Fruit fly (Drosophila melanogaster) whole organism, embryonic: ENCODE results near the gene Mct1.

ENCODE experiments used
- Aef1 ChIP-seq: fragments of 200-800 bp; sonication (Bioruptor generic); IDR thresholded peaks from 3 replicates; pipeline ENCODE4 v1.3.6; 2022; ENCODE audit warnings: missing biosample characterization, missing genetic modification characterization
- Antp ChIP-seq: fragments of 200-800 bp; sonication (Bioruptor generic); optimal IDR thresholded peaks from 3 replicates; lab custom pipeline; 2016; ENCODE audit warnings: missing biosample characterization, missing genetic modification characterization
- Atf6 ChIP-seq: fragments of 200-800 bp; sonication (Bioruptor generic); IDR thresholded peaks from 2 replicates; pipeline ENCODE4 v1.3.6; 2022; ENCODE audit warnings: missing biosample characterization, missing genetic modification characterization
- Awh ChIP-seq: fragments of 200-800 bp; sonication (Bioruptor generic); IDR thresholded peaks from 2 replicates; pipeline ENCODE4, ENCODE4 v1.3.6; 2022; ENCODE audit warnings: missing biosample characterization, missing genetic modification characterization
- B-H1 ChIP-seq: fragments of 200-800 bp; sonication (Bioruptor generic); IDR thresholded peaks from 3 replicates; pipeline ENCODE4 v1.3.6; 2022; ENCODE audit warnings: missing biosample characterization, missing genetic modification characterization
- B-H2 ChIP-seq: fragments of 200-800 bp; sonication (Bioruptor generic); optimal IDR thresholded peaks from 2 replicates; lab custom pipeline; 2018; ENCODE audit warnings: missing biosample characterization, mild to moderate bottlenecking, missing genetic modification characterization
- CG1024 ChIP-seq: fragments of 200-800 bp; sonication (Bioruptor generic); IDR thresholded peaks from 2 replicates; pipeline ENCODE4 v1.3.6; 2022; ENCODE audit warnings: missing biosample characterization, missing genetic modification characterization
- CG10431 ChIP-seq: fragments of 200-800 bp; sonication (Bioruptor generic); optimal IDR thresholded peaks from 3 replicates; lab custom pipeline; 2018; ENCODE audit warnings: missing biosample characterization, mild to moderate bottlenecking, missing genetic modification characterization
- CG11723 ChIP-seq: fragments of 200-800 bp; sonication (Bioruptor generic); optimal IDR thresholded peaks from 2 replicates; lab custom pipeline; 2017; ENCODE audit warnings: missing biosample characterization, mild to moderate bottlenecking, missing genetic modification characterization
- CG13123 ChIP-seq: fragments of 200-800 bp; sonication (Bioruptor generic); optimal IDR thresholded peaks from 2 replicates; lab custom pipeline; 2016; ENCODE audit warnings: missing biosample characterization, missing genetic modification characterization
- CG13424 ChIP-seq: fragments of 200-800 bp; sonication (Bioruptor generic); optimal IDR thresholded peaks from 2 replicates; lab custom pipeline; 2019; ENCODE audit warnings: missing biosample characterization, mild to moderate bottlenecking, missing genetic modification characterization, moderate library complexity
- CG17912 ChIP-seq: fragments of 200-800 bp; sonication (Bioruptor generic); optimal IDR thresholded peaks from 2 replicates; lab custom pipeline; 2018; ENCODE audit warnings: missing biosample characterization, mild to moderate bottlenecking, missing genetic modification characterization
- CG1792 ChIP-seq: fragments of 200-800 bp; sonication (Bioruptor generic); optimal IDR thresholded peaks from 2 replicates; lab custom pipeline; 2016; ENCODE audit warnings: missing biosample characterization, missing genetic modification characterization
- CG18764 ChIP-seq: fragments of 200-800 bp; sonication (Bioruptor generic); optimal IDR thresholded peaks from 3 replicates; lab custom pipeline; 2016; ENCODE audit warnings: missing biosample characterization, missing genetic modification characterization
- CG30431 ChIP-seq: fragments of 200-800 bp; sonication (Bioruptor generic); optimal IDR thresholded peaks from 2 replicates; lab custom pipeline; 2017; ENCODE audit warnings: missing biosample characterization, missing genetic modification characterization
- CG31224 ChIP-seq: fragments of 200-800 bp; sonication (Bioruptor generic); IDR thresholded peaks from 2 replicates; pipeline ENCODE4 v1.3.6; 2022; ENCODE audit warnings: missing biosample characterization, missing genetic modification characterization
- CG31388 ChIP-seq: fragments of 200-800 bp; sonication (Bioruptor generic); optimal IDR thresholded peaks from 2 replicates; lab custom pipeline; 2016; ENCODE audit warnings: missing biosample characterization, missing genetic modification characterization
- CG3726 ChIP-seq: fragments of 200-800 bp; sonication (Bioruptor generic); IDR thresholded peaks from 3 replicates; pipeline ENCODE4, ENCODE4 v1.3.6; 2022; ENCODE audit warnings: missing biosample characterization, missing genetic modification characterization
- CG4404 ChIP-seq: fragments of 200-800 bp; sonication (Bioruptor generic); IDR thresholded peaks from 2 replicates; pipeline ENCODE4 v1.3.6; 2022; ENCODE audit warnings: missing biosample characterization, missing genetic modification characterization
- CG4617 ChIP-seq: fragments of 200-800 bp; sonication (Bioruptor generic); optimal IDR thresholded peaks from 3 replicates; lab custom pipeline; 2016; ENCODE audit warnings: missing biosample characterization, missing genetic modification characterization, borderline replicate concordance
- CG5180 ChIP-seq: fragments of 200-800 bp; sonication (Bioruptor generic); optimal IDR thresholded peaks from 3 replicates; lab custom pipeline; 2017; ENCODE audit warnings: missing biosample characterization, missing genetic modification characterization, mild to moderate bottlenecking, moderate library complexity, missing genetic modification reagents
- CG6175 ChIP-seq: fragments of 200-800 bp; sonication (Bioruptor generic); IDR thresholded peaks from 3 replicates; pipeline ENCODE4 v1.3.6; 2022; ENCODE audit warnings: missing biosample characterization, missing genetic modification characterization
- CG7839 ChIP-seq: fragments of 200-800 bp; sonication (Bioruptor generic); optimal IDR thresholded peaks from 3 replicates; lab custom pipeline; 2018; ENCODE audit warnings: missing biosample characterization, mild to moderate bottlenecking, missing genetic modification characterization, moderate library complexity
- D ChIP-seq, 2 experiments: fragments of 200-800 bp in 1 of 2; fragments of >200 bp in 1 of 2; sonication (Bioruptor generic) in 1 of 2; optimal IDR thresholded peaks; 2 replicates in 1 of 2; 3 replicates in 1 of 2; lab custom pipeline; 2017; ENCODE audit warnings: mild to moderate bottlenecking in 1 of 2, missing biosample characterization in 1 of 2, missing genetic modification characterization in 1 of 2, missing genetic modification reagents in 1 of 2
- D19A ChIP-seq: fragments of 200-800 bp; optimal IDR thresholded peaks from 3 replicates; lab custom pipeline; 2019; ENCODE audit warnings: missing biosample characterization, mild to moderate bottlenecking, missing genetic modification characterization, moderate library complexity
- Dad ChIP-seq: fragments of 200-800 bp; sonication (Bioruptor generic); optimal IDR thresholded peaks from 3 replicates; lab custom pipeline; 2016; ENCODE audit warnings: missing biosample characterization, missing genetic modification characterization
- Dek ChIP-seq: fragments of 200-800 bp; sonication (Bioruptor generic); optimal IDR thresholded peaks from 3 replicates; lab custom pipeline; 2019; ENCODE audit warnings: missing biosample characterization, mild to moderate bottlenecking, missing genetic modification characterization, moderate library complexity
- Doc2 ChIP-seq: fragments of 200-800 bp; sonication (Bioruptor generic); IDR thresholded peaks from 2 replicates; pipeline ENCODE4 v1.3.6; 2022; ENCODE audit warnings: missing biosample characterization, missing genetic modification characterization
- ERR ChIP-seq: fragments of 200-800 bp; sonication (Bioruptor generic); optimal IDR thresholded peaks from 2 replicates; lab custom pipeline; 2016; ENCODE audit warnings: missing biosample characterization, missing genetic modification characterization
- Elba2 ChIP-seq: fragments of 200-800 bp; sonication (Bioruptor generic); optimal IDR thresholded peaks from 3 replicates; lab custom pipeline; 2016; ENCODE audit warnings: missing biosample characterization, missing genetic modification characterization
- HHEX ChIP-seq: fragments of 200-800 bp; sonication (Bioruptor generic); optimal IDR thresholded peaks from 3 replicates; lab custom pipeline; 2017; ENCODE audit warnings: missing biosample characterization, mild to moderate bottlenecking, missing genetic modification characterization, missing genetic modification reagents
- Jarid2 ChIP-seq: fragments of 200-800 bp; sonication (Bioruptor generic); optimal IDR thresholded peaks from 3 replicates; lab custom pipeline; 2017; ENCODE audit warnings: mild to moderate bottlenecking, missing biosample characterization, missing genetic modification reagents, missing genetic modification characterization
- Oli ChIP-seq: fragments of 200-800 bp; sonication (Bioruptor generic); optimal IDR thresholded peaks from 2 replicates; lab custom pipeline; 2018; ENCODE audit warnings: missing biosample characterization, mild to moderate bottlenecking, missing genetic modification characterization, moderate library complexity
- Ptx1 ChIP-seq: fragments of 200-800 bp; sonication (Bioruptor generic); IDR thresholded peaks from 2 replicates; pipeline ENCODE4 v1.3.6; 2022; ENCODE audit warnings: missing biosample characterization, missing genetic modification characterization
- abd-A ChIP-seq: fragments of 200-800 bp; sonication (Bioruptor generic); optimal IDR thresholded peaks from 3 replicates; lab custom pipeline; 2019; ENCODE audit warnings: missing biosample characterization, mild to moderate bottlenecking, missing genetic modification characterization, moderate library complexity
- aop ChIP-seq: fragments of 200-800 bp; sonication (Bioruptor generic); IDR thresholded peaks from 2 replicates; pipeline ENCODE4 v1.3.6; 2022; ENCODE audit warnings: missing biosample characterization, missing genetic modification characterization
- ato ChIP-seq: fragments of 200-800 bp; sonication (Bioruptor generic); IDR thresholded peaks from 2 replicates; pipeline ENCODE4 v1.3.6; 2022; ENCODE audit warnings: missing biosample characterization, missing genetic modification characterization; ENCODE audit not compliant: partially characterized antibody
- bab2 ChIP-seq: fragments of 200-800 bp; sonication (Bioruptor generic); optimal IDR thresholded peaks from 2 replicates; lab custom pipeline; 2016; ENCODE audit warnings: missing biosample characterization, missing genetic modification characterization
- ci ChIP-seq: fragments of 200-800 bp; sonication (Bioruptor generic); IDR thresholded peaks from 3 replicates; pipeline ENCODE4 v1.3.6; 2022; ENCODE audit warnings: missing biosample characterization, missing genetic modification characterization
- dysf ChIP-seq: fragments of 200-800 bp; sonication (Bioruptor generic); IDR thresholded peaks from 3 replicates; pipeline ENCODE4 v1.3.6; 2022; ENCODE audit warnings: missing biosample characterization, missing genetic modification characterization
- esg ChIP-seq: fragments of 200-800 bp; sonication (Bioruptor generic); conservative IDR thresholded peaks from 2 replicates; pipeline ENCODE4 v1.3.6; 2022; ENCODE audit warnings: missing biosample characterization, missing genetic modification characterization
- exex ChIP-seq: fragments of 200-800 bp; sonication (Bioruptor generic); optimal IDR thresholded peaks from 4 replicates; lab custom pipeline; 2018; ENCODE audit warnings: missing biosample characterization, mild to moderate bottlenecking, missing genetic modification characterization, moderate library complexity
- gcm ChIP-seq: fragments of 200-800 bp; sonication (Bioruptor generic); optimal IDR thresholded peaks from 2 replicates; lab custom pipeline; 2019; ENCODE audit warnings: missing biosample characterization, mild to moderate bottlenecking, missing genetic modification characterization, moderate library complexity
- kay ChIP-seq: fragments of 200-800 bp; sonication (Bioruptor generic); optimal IDR thresholded peaks from 2 replicates; lab custom pipeline; 2016; ENCODE audit warnings: missing biosample characterization, missing genetic modification characterization
- org-1 ChIP-seq: fragments of 200-800 bp; sonication (Bioruptor generic); optimal IDR thresholded peaks from 2 replicates; lab custom pipeline; 2017; ENCODE audit warnings: missing biosample characterization, missing genetic modification characterization
- pnt ChIP-seq: fragments of 200-800 bp; sonication (Bioruptor generic); optimal IDR thresholded peaks from 3 replicates; lab custom pipeline; 2016; ENCODE audit warnings: missing biosample characterization, missing genetic modification characterization
- sens-2 ChIP-seq: fragments of 200-800 bp; sonication (Bioruptor generic); IDR thresholded peaks from 2 replicates; pipeline ENCODE4 v1.3.6; 2022; ENCODE audit warnings: missing biosample characterization, missing genetic modification characterization
- slbo ChIP-seq: fragments of 200-800 bp; sonication (Bioruptor generic); IDR thresholded peaks from 2 replicates; pipeline ENCODE4 v1.3.6; 2022; ENCODE audit warnings: missing biosample characterization, missing genetic modification characterization
- tin ChIP-seq: fragments of 200-800 bp; sonication (Bioruptor generic); optimal IDR thresholded peaks from 3 replicates; lab custom pipeline; 2016; ENCODE audit warnings: missing biosample characterization, missing genetic modification characterization
- tx ChIP-seq: fragments of 200-800 bp; sonication (Bioruptor generic); optimal IDR thresholded peaks from 2 replicates; lab custom pipeline; 2016; ENCODE audit warnings: missing biosample characterization, missing genetic modification characterization
- usp ChIP-seq: fragments of >200 bp; optimal IDR thresholded peaks from 2 replicates; lab custom pipeline; 2017; ENCODE audit warnings: missing biosample characterization, missing genetic modification characterization
- zen2 ChIP-seq: fragments of 200-800 bp; sonication (Bioruptor generic); IDR thresholded peaks from 3 replicates; pipeline ENCODE4 v1.3.6; 2022; ENCODE audit warnings: missing biosample characterization, missing genetic modification characterization; ENCODE audit not compliant: partially characterized antibody

The Mct1 gene

dm6 chrX:2146574-2146973, 42.4 kb upstream of the Mct1 start:
- TF ChIP-seq Dad (no peak), org-1 (GFP tag; lab: Kevin White, UChicago) (peak; percentile 1), aop (GFP tag; lab: Robert Waterston, UW) (no peak), D (optimal IDR thresholded peaks at IDR 0.05; lab: Kevin White, UChicago) (no peak), D (GFP tag; optimal IDR thresholded peaks at IDR 0.05; lab: Kevin White, UChicago) (no peak), CG6175 (GFP tag; lab: Robert Waterston, UW) (no peak), ci (GFP tag; lab: Robert Waterston, UW) (0 out of 3 replicates have a peak, but pooled peaks have one; percentile 46), CG5180 (GFP tag; lab: Kevin White, UChicago) (no peak), Elba2 (GFP tag; lab: Kevin White, UChicago) (no peak), zen2 (GFP tag; lab: Robert Waterston, UW) (no peak), Dek (tag; lab: Kevin White, UChicago) (no peak), gcm (no peak), esg (0 out of 2 replicates have a peak, but pooled peaks have one; percentile 23), CG31388 (no peak), CG17912 (no peak), Atf6 (GFP tag; lab: Robert Waterston, UW) (no peak), Antp (peak; percentile 16), sens-2 (no peak), D19A (tag; lab: Kevin White, UChicago) (no peak), pnt (no peak), Awh (GFP tag; lab: Robert Waterston, UW) (no peak), bab2 (GFP tag; lab: Kevin White, UChicago) (no peak), Oli (tag; lab: Kevin White, UChicago) (peak; percentile 26), CG4404 (GFP tag; lab: Robert Waterston, UW) (0 out of 2 replicates have a peak, but pooled peaks have one; percentile 6), CG4617 (no peak), slbo (GFP tag; lab: Robert Waterston, UW) (0 out of 2 replicates have a peak, but pooled peaks have one; percentile 15), CG7839 (tag; lab: Kevin White, UChicago) (no peak), usp (GFP tag; lab: Kevin White, UChicago) (no peak), Ptx1 (peak; percentile 30; the same call in 1 of the 2 replicates), Jarid2 (GFP tag; lab: Kevin White, UChicago) (no peak), dysf (GFP tag; lab: Robert Waterston, UW) (no peak), B-H2 (GFP tag; lab: Kevin White, UChicago) (no peak), CG30431 (no peak), Doc2 (GFP tag; lab: Robert Waterston, UW) (no peak), abd-A (tag; lab: Kevin White, UChicago) (no peak), ato (GFP tag; lab: Robert Waterston, UW) (no peak), CG11723 (no peak), CG3726 (no peak), CG13123 (GFP tag; lab: Kevin White, UChicago) (no peak), Aef1 (GFP tag; lab: Robert Waterston, UW) (no peak), CG1792 (GFP tag; lab: Kevin White, UChicago) (no peak), exex (tag; lab: Kevin White, UChicago) (no peak), HHEX (GFP tag; lab: Kevin White, UChicago) (no peak), kay (GFP tag; lab: Kevin White, UChicago) (no peak), tin (GFP tag; lab: Kevin White, UChicago) (no peak), CG10431 (GFP tag; lab: Kevin White, UChicago) (no peak), CG13424 (no peak), CG18764 (GFP tag; lab: Kevin White, UChicago) (no peak), B-H1 (GFP tag; lab: Robert Waterston, UW) (no peak), CG1024 (no peak), tx (GFP tag; lab: Kevin White, UChicago) (no peak), ERR (GFP tag; lab: Kevin White, UChicago) (no peak), CG31224 (GFP tag; lab: Robert Waterston, UW) (no peak)
